Fruit fly (Drosophila melanogaster): Measurements from ENCODE around the gene CG12605.

DNA sequence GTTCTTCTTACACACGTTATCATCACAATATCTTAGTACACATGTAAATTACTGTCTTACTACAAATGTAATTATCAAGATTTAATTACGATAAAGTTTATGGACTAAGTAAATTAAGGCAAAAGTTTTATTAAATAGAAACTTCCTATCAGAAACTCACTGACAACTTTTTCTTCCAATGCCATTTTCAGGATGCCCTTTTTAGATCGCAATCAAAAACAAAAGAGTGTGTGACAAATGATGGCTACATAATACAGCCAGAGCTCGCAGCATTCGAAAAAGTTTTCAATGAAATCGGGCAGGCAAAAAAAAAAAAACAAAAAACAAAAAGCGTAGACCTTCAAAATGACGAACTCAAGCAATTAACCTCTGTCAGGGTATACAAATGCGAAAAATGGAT lies 8.0 kb upstream of the CG12605 start, which contains the start of gene CG43915:
- TF ChIP-seq psq (GFP tag; optimal IDR thresholded peaks at IDR 0.05) (no peak), gce (GFP tag; IDR thresholded peaks at IDR 0.05) (no peak)
